Fruit fly (Drosophila melanogaster) whole organism, embryonic: Measurements from ENCODE around the gene CG5506.

Experiments
- Bgb ChIP-seq: fragments of 200-800 bp; sonication (Bioruptor generic); IDR thresholded peaks from 2 replicates; pipeline ENCODE4 v1.3.6; 2022; ENCODE audit warnings: missing biosample characterization, missing genetic modification characterization; ENCODE audit not compliant: partially characterized antibody
- CG12104 ChIP-seq: fragments of 200-800 bp; sonication (Bioruptor generic); optimal IDR thresholded peaks from 3 replicates; lab custom pipeline; 2016; ENCODE audit warnings: missing biosample characterization, missing genetic modification characterization
- CG1233 ChIP-seq: fragments of 200-800 bp; sonication (Bioruptor generic); optimal IDR thresholded peaks from 4 replicates; lab custom pipeline; 2018; ENCODE audit warnings: missing biosample characterization, mild to moderate bottlenecking, missing genetic modification characterization
- CG12659 ChIP-seq: fragments of 200-800 bp; sonication (Bioruptor generic); optimal IDR thresholded peaks from 3 replicates; lab custom pipeline; 2017; ENCODE audit warnings: mild to moderate bottlenecking, missing biosample characterization, missing genetic modification reagents, missing genetic modification characterization
- CG12744 ChIP-seq: fragments of 200-800 bp; sonication (Bioruptor generic); optimal IDR thresholded peaks from 2 replicates; lab custom pipeline; 2016; ENCODE audit warnings: missing biosample characterization, missing genetic modification characterization
- CG14710 ChIP-seq: fragments of 200-800 bp; sonication (Bioruptor generic); optimal IDR thresholded peaks from 3 replicates; lab custom pipeline; 2019; ENCODE audit warnings: missing biosample characterization, mild to moderate bottlenecking, missing genetic modification characterization, moderate library complexity
- CG15601 ChIP-seq: fragments of 200-800 bp; sonication (Bioruptor generic); optimal IDR thresholded peaks from 3 replicates; lab custom pipeline; 2019; ENCODE audit warnings: missing biosample characterization, mild to moderate bottlenecking, missing genetic modification characterization, moderate library complexity
- CG16813 ChIP-seq: fragments of 200-800 bp; sonication (Bioruptor generic); IDR thresholded peaks from 3 replicates; pipeline ENCODE4 v1.3.6; 2022; ENCODE audit warnings: missing biosample characterization, missing genetic modification characterization; ENCODE audit not compliant: partially characterized antibody
- CG2129 ChIP-seq: fragments of 200-800 bp; sonication (Bioruptor generic); IDR thresholded peaks from 2 replicates; pipeline ENCODE4 v1.3.6; 2022; ENCODE audit warnings: missing biosample characterization, missing genetic modification characterization; ENCODE audit not compliant: partially characterized antibody
- CG2678 ChIP-seq: fragments of 200-800 bp; sonication (Bioruptor generic); optimal IDR thresholded peaks from 3 replicates; lab custom pipeline; 2019; ENCODE audit warnings: missing biosample characterization, mild to moderate bottlenecking, missing genetic modification characterization, moderate library complexity
- CG3847 ChIP-seq: fragments of 200-800 bp; sonication (Bioruptor generic); IDR thresholded peaks from 2 replicates; pipeline ENCODE4 v1.3.6; 2022; ENCODE audit warnings: missing biosample characterization, missing genetic modification characterization
- CG42726 ChIP-seq: fragments of 200-800 bp; sonication (Bioruptor generic); IDR thresholded peaks from 2 replicates; pipeline ENCODE4 v1.3.6; 2022; ENCODE audit warnings: missing biosample characterization, missing genetic modification characterization; ENCODE audit not compliant: partially characterized antibody
- CG7372 ChIP-seq: fragments of 200-800 bp; sonication (Bioruptor generic); IDR thresholded peaks from 2 replicates; pipeline ENCODE4 v1.3.6; 2022; ENCODE audit warnings: missing biosample characterization, missing genetic modification characterization
- CG7928 ChIP-seq: fragments of 200-800 bp; sonication (Bioruptor generic); optimal IDR thresholded peaks from 2 replicates; lab custom pipeline; 2017; ENCODE audit warnings: missing biosample characterization, mild to moderate bottlenecking, missing genetic modification characterization
- Dll ChIP-seq: fragments of 200-800 bp; sonication (Bioruptor generic); IDR thresholded peaks from 4 replicates; pipeline ENCODE4 v1.3.6; 2022; ENCODE audit warnings: missing biosample characterization, missing genetic modification characterization; ENCODE audit not compliant: partially characterized antibody
- Ets65A ChIP-seq: fragments of 200-800 bp; sonication (Bioruptor generic); peaks from one replicate; lab custom pipeline; 2016; ENCODE audit warnings: missing biosample characterization, missing genetic modification characterization
- Gsc ChIP-seq: fragments of 200-800 bp; sonication (Bioruptor generic); IDR thresholded peaks from 2 replicates; pipeline ENCODE4 v1.3.6; 2022; ENCODE audit warnings: missing biosample characterization, missing genetic modification characterization
- HLH4C ChIP-seq: fragments of 200-800 bp; sonication (Bioruptor generic); IDR thresholded peaks from 3 replicates; pipeline ENCODE4 v1.3.6; 2022; ENCODE audit warnings: missing biosample characterization, missing genetic modification characterization; ENCODE audit not compliant: partially characterized antibody
- HLH54F ChIP-seq: fragments of 200-800 bp; sonication (Bioruptor generic); optimal IDR thresholded peaks from 3 replicates; lab custom pipeline; 2016; ENCODE audit warnings: missing biosample characterization, missing genetic modification characterization
- HmgZ ChIP-seq: fragments of 200-800 bp; sonication (Bioruptor generic); optimal IDR thresholded peaks from 2 replicates; lab custom pipeline; 2018; ENCODE audit warnings: missing biosample characterization, mild to moderate bottlenecking, missing genetic modification characterization
- Meics ChIP-seq: fragments of 200-800 bp; sonication (Bioruptor generic); optimal IDR thresholded peaks from 2 replicates; lab custom pipeline; 2017; ENCODE audit warnings: missing biosample characterization, mild to moderate bottlenecking, missing genetic modification characterization
- NK7.1 ChIP-seq: fragments of 200-800 bp; sonication (Bioruptor generic); optimal IDR thresholded peaks from 3 replicates; lab custom pipeline; 2016; ENCODE audit warnings: missing biosample characterization, missing genetic modification characterization
- Nf-YB ChIP-seq: fragments of 200-800 bp; sonication (Bioruptor generic); optimal IDR thresholded peaks from 3 replicates; lab custom pipeline; 2019; ENCODE audit warnings: missing biosample characterization, mild to moderate bottlenecking, missing genetic modification characterization, moderate library complexity
- Opbp ChIP-seq: fragments of 200-800 bp; sonication (Bioruptor generic); IDR thresholded peaks from 3 replicates; pipeline ENCODE4 v1.3.6; 2022; ENCODE audit warnings: missing biosample characterization, missing genetic modification characterization; ENCODE audit not compliant: partially characterized antibody
- PHDP ChIP-seq: fragments of 200-800 bp; sonication (Bioruptor generic); optimal IDR thresholded peaks from 3 replicates; lab custom pipeline; 2018; ENCODE audit warnings: missing biosample characterization, mild to moderate bottlenecking, missing genetic modification characterization, moderate library complexity
- Poxn ChIP-seq: fragments of 200-800 bp; sonication (Bioruptor generic); IDR thresholded peaks from 2 replicates; pipeline ENCODE4 v1.3.6; 2022; ENCODE audit warnings: missing biosample characterization, missing genetic modification characterization
- Ssrp ChIP-seq: fragments of 200-800 bp; sonication (Bioruptor generic); optimal IDR thresholded peaks from 2 replicates; lab custom pipeline; 2018; ENCODE audit warnings: missing biosample characterization, mild to moderate bottlenecking, missing genetic modification characterization, moderate library complexity
- Usf ChIP-seq: fragments of 200-800 bp; sonication (Bioruptor generic); optimal IDR thresholded peaks from 2 replicates; lab custom pipeline; 2017; ENCODE audit warnings: missing genotype, missing biosample characterization, missing genetic modification characterization
- chn ChIP-seq: fragments of 200-800 bp; sonication (Bioruptor generic); optimal IDR thresholded peaks from 2 replicates; lab custom pipeline; 2016; ENCODE audit warnings: missing biosample characterization, missing genetic modification characterization
- crol ChIP-seq: fragments of 200-800 bp; sonication (Bioruptor generic); IDR thresholded peaks from 2 replicates; pipeline ENCODE4 v1.3.6; 2022; ENCODE audit warnings: missing biosample characterization, missing genetic modification characterization
- fd96Cb ChIP-seq: fragments of 200-800 bp; sonication (Bioruptor generic); optimal IDR thresholded peaks from 2 replicates; lab custom pipeline; 2018; ENCODE audit warnings: missing biosample characterization, mild to moderate bottlenecking, missing genetic modification characterization, moderate library complexity
- ftz-f1 ChIP-seq: fragments of 200-800 bp; sonication (Bioruptor generic); optimal IDR thresholded peaks from 2 replicates; lab custom pipeline; 2016; ENCODE audit warnings: missing biosample characterization, missing genetic modification characterization
- knrl ChIP-seq: fragments of 200-800 bp; sonication (Bioruptor generic); IDR thresholded peaks from 3 replicates; pipeline ENCODE4 v1.3.6; 2022; ENCODE audit warnings: missing biosample characterization, missing genetic modification characterization; ENCODE audit not compliant: partially characterized antibody
- mld ChIP-seq: fragments of 200-800 bp; sonication (Bioruptor generic); IDR thresholded peaks from 3 replicates; pipeline ENCODE4 v1.3.6; 2022; ENCODE audit warnings: missing biosample characterization, missing genetic modification characterization; ENCODE audit not compliant: partially characterized antibody
- nerfin-2 ChIP-seq: fragments of 200-800 bp; sonication (Bioruptor generic); IDR thresholded peaks from 2 replicates; pipeline ENCODE4 v1.3.6; 2022; ENCODE audit warnings: missing biosample characterization, missing genetic modification characterization; ENCODE audit not compliant: partially characterized antibody
- peb ChIP-seq: fragments of 200-800 bp; sonication (Bioruptor generic); IDR thresholded peaks from 2 replicates; pipeline ENCODE4 v1.3.6; 2022; ENCODE audit warnings: missing biosample characterization, missing genetic modification characterization
- pfk ChIP-seq: fragments of 200-800 bp; sonication (Bioruptor generic); optimal IDR thresholded peaks from 2 replicates; lab custom pipeline; 2018; ENCODE audit warnings: missing biosample characterization, mild to moderate bottlenecking, missing genetic modification characterization, moderate library complexity
- pnt ChIP-seq: fragments of 200-800 bp; sonication (Bioruptor generic); optimal IDR thresholded peaks from 3 replicates; lab custom pipeline; 2016; ENCODE audit warnings: missing biosample characterization, missing genetic modification characterization
- psq ChIP-seq: fragments of 200-800 bp; sonication (Bioruptor generic); optimal IDR thresholded peaks from 2 replicates; lab custom pipeline; 2017; ENCODE audit warnings: missing biosample characterization, missing genetic modification characterization
- ranshi ChIP-seq: fragments of 200-800 bp; sonication (Bioruptor generic); IDR thresholded peaks from 2 replicates; pipeline ENCODE4 v1.3.6; 2022; ENCODE audit warnings: missing biosample characterization, missing genetic modification characterization
- shn ChIP-seq: fragments of 200-800 bp; sonication (Bioruptor generic); optimal IDR thresholded peaks from 3 replicates; lab custom pipeline; 2016; ENCODE audit warnings: missing biosample characterization, missing genetic modification characterization
- sim ChIP-seq: fragments of 200-800 bp; sonication (Bioruptor generic); IDR thresholded peaks from 2 replicates; pipeline ENCODE4 v1.3.6; 2022; ENCODE audit warnings: missing biosample characterization, missing genetic modification characterization
- sima ChIP-seq: fragments of 200-800 bp; sonication (Bioruptor generic); optimal IDR thresholded peaks from 2 replicates; lab custom pipeline; 2016; ENCODE audit warnings: missing biosample characterization, missing genetic modification characterization
- tio ChIP-seq: fragments of 200-800 bp; sonication (Bioruptor generic); optimal IDR thresholded peaks from 2 replicates; lab custom pipeline; 2017; ENCODE audit warnings: missing biosample characterization, missing genetic modification characterization, inconsistent platforms
- unc-4 ChIP-seq: fragments of 200-800 bp; sonication (Bioruptor generic); IDR thresholded peaks from 2 replicates; pipeline ENCODE4 v1.3.6; 2022; ENCODE audit warnings: missing biosample characterization, missing genetic modification characterization; ENCODE audit not compliant: partially characterized antibody
- zen ChIP-seq: fragments of 200-800 bp; sonication (Bioruptor generic); optimal IDR thresholded peaks from 3 replicates; lab custom pipeline; 2018; ENCODE audit warnings: missing biosample characterization, mild to moderate bottlenecking, missing genetic modification characterization, moderate library complexity
- zfh2 ChIP-seq: fragments of 200-800 bp; sonication (Bioruptor generic); optimal IDR thresholded peaks from 2 replicates; lab custom pipeline; 2016; ENCODE audit warnings: missing biosample characterization, missing genetic modification characterization

CG5506 gene

dm6 chr3L:17846982-17847355, 37.2 kb downstream of the CG5506 start (continued):
- TF ChIP-seq CG7928 (GFP tag; lab: Kevin White, UChicago) (peak; percentile 88), CG16813 (GFP tag; lab: Robert Waterston, UW) (peak; percentile 67), pfk (GFP tag; lab: Kevin White, UChicago) (no peak), CG42726 (GFP tag; lab: Robert Waterston, UW) (peak; percentile 78), CG2129 (peak; percentile 54), shn (GFP tag; lab: Kevin White, UChicago) (peak; percentile 10), chn (peak; percentile 29), knrl (peak; percentile 61; the same call in 2 of the 3 replicates), mld (GFP tag; lab: Robert Waterston, UW) (peak; percentile 66; the same call in 1 of the 3 replicates), Opbp (GFP tag; lab: Robert Waterston, UW) (peak; percentile 84; the same call in 2 of the 3 replicates)

dm6 chr3L:17846169-17846981, 37.8 kb downstream of the CG5506 start, which contains the start of the genes MED19 and CG7430:
Gene MED19, minus strand, starts transcription at chr3L:17846501.
Gene CG7430, plus strand, starts transcription at chr3L:17846916.
- TF ChIP-seq CG15601 (tag; lab: Kevin White, UChicago) (no peak), sima (no peak), nerfin-2 (GFP tag; lab: Robert Waterston, UW) (no peak), Dll (GFP tag; lab: Robert Waterston, UW) (no peak; the same call in 1 of the 4 replicates), psq (GFP tag; lab: Kevin White, UChicago) (no peak), Gsc (GFP tag; lab: Robert Waterston, UW) (no peak), CG7372 (GFP tag; lab: Robert Waterston, UW) (no peak), Ssrp (tag; lab: Kevin White, UChicago) (no peak), peb (GFP tag; lab: Robert Waterston, UW) (no peak), HLH4C (GFP tag; lab: Robert Waterston, UW) (peak; percentile 48), Usf (GFP tag; lab: Kevin White, UChicago) (no peak), Meics (no peak), ranshi (GFP tag; lab: Robert Waterston, UW) (no peak), CG3847 (GFP tag; lab: Robert Waterston, UW) (peak; percentile 27; the same call in 1 of the 2 replicates), crol (no peak), unc-4 (no peak), ftz-f1 (GFP tag; lab: Kevin White, UChicago) (peak; percentile 96), NK7.1 (GFP tag; lab: Kevin White, UChicago) (no peak), Bgb (peak; percentile 63), zfh2 (GFP tag; lab: Kevin White, UChicago) (no peak), Poxn (GFP tag; lab: Robert Waterston, UW) (no peak), CG1233 (GFP tag; lab: Kevin White, UChicago) (no peak), shn (GFP tag; lab: Kevin White, UChicago) (no peak), pnt (no peak), tio (GFP tag; lab: Kevin White, UChicago) (no peak), fd96Cb (tag; lab: Kevin White, UChicago) (no peak), CG12659 (GFP tag; lab: Kevin White, UChicago) (peak; percentile 73), CG14710 (peak; percentile 59), CG12104 (GFP tag; lab: Kevin White, UChicago) (peak; percentile 10), PHDP (tag; lab: Kevin White, UChicago) (peak; percentile 23), zen (tag; lab: Kevin White, UChicago) (peak; percentile 61), Ets65A (GFP tag; lab: Kevin White, UChicago) (peak; percentile 65), sim (GFP tag; lab: Robert Waterston, UW) (no peak), Nf-YB (GFP tag; lab: Kevin White, UChicago) (no peak), HLH54F (no peak), CG12744 (GFP tag; lab: Kevin White, UChicago) (no peak), HmgZ (peak; percentile 38), CG2678 (tag; lab: Kevin White, UChicago) (no peak)
